Worm (Caenorhabditis elegans) whole organism, L4 larva: ENCODE measurements around the gene C13B9.2.

Experiments used
- F10B5.3 ChIP-seq: sonication (generic microtip); optimal IDR thresholded peaks from 2 replicates; lab custom pipeline; 2016; ENCODE audit warnings: mild to moderate bottlenecking, missing genetic modification characterization, missing compliant biosample characterization
- F44E2.7 ChIP-seq: fragments of 200-800 bp; sonication (Bioruptor generic); IDR thresholded peaks from 2 replicates; pipeline ENCODE4 v2.1.2; 2022; ENCODE audit warnings: missing genetic modification characterization, missing compliant biosample characterization
- F49E8.2 ChIP-seq: sonication (generic microtip); optimal IDR thresholded peaks from 2 replicates; lab custom pipeline; 2016; ENCODE audit warnings: missing compliant biosample characterization, mild to moderate bottlenecking, missing genetic modification characterization, borderline replicate concordance
- T20F7.1 ChIP-seq: fragments of 200-800 bp; sonication (Bioruptor generic); optimal IDR thresholded peaks from 2 replicates; lab custom pipeline; 2018; ENCODE audit warnings: mild to moderate bottlenecking, missing genetic modification characterization, missing compliant biosample characterization
- T26A8.4 ChIP-seq: fragments of 200-800 bp; sonication (Bioruptor generic); IDR thresholded peaks from 2 replicates; pipeline ENCODE4 v1.3.6; 2022; ENCODE audit warnings: missing genetic modification characterization, missing compliant biosample characterization
- Y105C5A.15 ChIP-seq: fragments of 200-800 bp; sonication (Bioruptor generic); IDR thresholded peaks from 2 replicates; pipeline ENCODE4 v1.3.6; 2022; ENCODE audit warnings: missing genetic modification characterization, missing compliant biosample characterization
- Y5F2A.4 ChIP-seq: fragments of 200-800 bp; sonication (Bioruptor generic); optimal IDR thresholded peaks from 2 replicates; lab custom pipeline; 2018; ENCODE audit warnings: mild to moderate bottlenecking, missing genetic modification characterization, missing compliant biosample characterization
- Y75B8A.6 ChIP-seq: fragments of 200-800 bp; sonication (Bioruptor generic); IDR thresholded peaks from 2 replicates; pipeline ENCODE4 v1.3.6; 2022; ENCODE audit warnings: missing genetic modification reagents, missing genetic modification characterization, missing compliant biosample characterization
- arid-1 ChIP-seq: fragments of 200-800 bp; sonication (Bioruptor generic); conservative IDR thresholded peaks from 2 replicates; pipeline ENCODE4 v1.3.6; 2022; ENCODE audit warnings: missing genetic modification reagents, missing genetic modification characterization, missing compliant biosample characterization
- ceh-28 ChIP-seq: fragments of 150-350 bp; optimal IDR thresholded peaks from 2 replicates; lab custom pipeline; 2014; ENCODE audit warnings: missing biosample characterization, missing genetic modification reagents, missing genetic modification characterization
- ctbp-1 ChIP-seq: fragments of 200-800 bp; sonication (Bioruptor generic); IDR thresholded peaks from 2 replicates; pipeline ENCODE4 v1.3.6; 2022; ENCODE audit warnings: missing genetic modification reagents, missing genetic modification characterization, missing compliant biosample characterization
- daf-16 ChIP-seq, 3 experiments: sonication (generic microtip); optimal IDR thresholded peaks; 2 replicates each; lab custom pipeline; 2016 to 2017; ENCODE audit warnings: missing genetic modification characterization in 3 of 3, missing genetic modification reagents in 3 of 3, mild to moderate bottlenecking in 2 of 3, missing compliant biosample characterization in 2 of 3, missing biosample characterization in 1 of 3, moderate library complexity in 1 of 3
- daf-8 ChIP-seq: fragments of 200-800 bp; sonication (Bioruptor generic); IDR thresholded peaks from 2 replicates; pipeline ENCODE4 v1.3.6; 2022; ENCODE audit warnings: missing genetic modification characterization, missing compliant biosample characterization
- dmd-6 ChIP-seq: fragments of 200-800 bp; sonication (Bioruptor generic); IDR thresholded peaks from 2 replicates; pipeline ENCODE4 v1.3.6; 2022; ENCODE audit warnings: missing genetic modification reagents, missing genetic modification characterization, missing compliant biosample characterization
- dmd-8 ChIP-seq: fragments of 200-800 bp; sonication (Bioruptor generic); IDR thresholded peaks from 2 replicates; pipeline ENCODE4 v1.3.6; 2022; ENCODE audit warnings: missing genetic modification characterization, missing compliant biosample characterization
- dmd-9 ChIP-seq: fragments of 200-800 bp; sonication (Bioruptor generic); IDR thresholded peaks from 2 replicates; pipeline ENCODE4 v1.3.6; 2022; ENCODE audit warnings: missing genetic modification reagents, missing genetic modification characterization, missing compliant biosample characterization
- duxl-1 ChIP-seq: sonication (generic microtip); optimal IDR thresholded peaks from 2 replicates; lab custom pipeline; 2016; ENCODE audit warnings: mild to moderate bottlenecking, missing genetic modification characterization, moderate library complexity, missing compliant biosample characterization; ENCODE audit not compliant: poor library complexity
- egl-27 ChIP-seq: sonication (generic microtip); optimal IDR thresholded peaks from 3 replicates; lab custom pipeline; 2017; ENCODE audit warnings: missing biosample characterization, missing genetic modification reagents, missing genetic modification characterization
- egl-43 ChIP-seq: fragments of 200-800 bp; sonication (Bioruptor generic); IDR thresholded peaks from 2 replicates; pipeline ENCODE4 v1.3.6; 2022; ENCODE audit warnings: missing genetic modification reagents, missing genetic modification characterization, missing compliant biosample characterization
- fkh-10 ChIP-seq: fragments of 150-350 bp; optimal IDR thresholded peaks from 2 replicates; lab custom pipeline; 2014; ENCODE audit warnings: missing biosample characterization, missing genetic modification reagents, missing genetic modification characterization
- hif-1 ChIP-seq, 2 experiments: sonication (generic microtip); optimal IDR thresholded peaks; 2 replicates each; lab custom pipeline; 2016 to 2017; ENCODE audit warnings: missing compliant biosample characterization in 2 of 2, missing genetic modification characterization in 2 of 2, missing genetic modification reagents in 2 of 2, missing genotype in 2 of 2, mild to moderate bottlenecking in 1 of 2
- hmg-1.1 ChIP-seq: fragments of 200-800 bp; sonication (Bioruptor generic); IDR thresholded peaks from 2 replicates; pipeline ENCODE4 v1.3.6; 2022; ENCODE audit warnings: missing genetic modification reagents, missing genetic modification characterization, missing compliant biosample characterization
- jun-1 ChIP-seq: fragments of 150-350 bp; optimal IDR thresholded peaks from 2 replicates; lab custom pipeline; 2014; ENCODE audit warnings: missing biosample characterization, missing genetic modification reagents, missing genetic modification characterization
- lin-13 ChIP-seq: fragments of 150-350 bp; optimal IDR thresholded peaks from 2 replicates; lab custom pipeline; 2014; ENCODE audit warnings: missing biosample characterization, missing genetic modification reagents, missing genetic modification characterization
- lin-38 ChIP-seq: fragments of 200-800 bp; sonication (Bioruptor generic); IDR thresholded peaks from 2 replicates; pipeline ENCODE4 v1.3.6; 2022; ENCODE audit warnings: missing genetic modification reagents, missing genetic modification characterization, missing compliant biosample characterization
- lir-3 ChIP-seq: sonication (generic microtip); optimal IDR thresholded peaks from 2 replicates; lab custom pipeline; 2016; ENCODE audit warnings: mild to moderate bottlenecking, missing genetic modification characterization, missing compliant biosample characterization
- madf-5 ChIP-seq, 2 experiments: fragments of 200-800 bp; sonication (Bioruptor generic); IDR thresholded peaks; 2 replicates each; pipeline ENCODE4 v1.3.6; 2022; ENCODE audit warnings: missing compliant biosample characterization in 2 of 2, missing genetic modification characterization in 2 of 2
- madf-9 ChIP-seq: fragments of 200-800 bp; sonication (Bioruptor generic); conservative IDR thresholded peaks from 2 replicates; pipeline ENCODE4 v1.3.6; 2022; ENCODE audit warnings: missing genetic modification reagents, missing genetic modification characterization, missing compliant biosample characterization
- mdt-29 ChIP-seq: fragments of 200-800 bp; sonication (Bioruptor generic); IDR thresholded peaks from 2 replicates; pipeline ENCODE4 v1.3.6; 2022; ENCODE audit warnings: missing genetic modification reagents, missing genetic modification characterization, missing compliant biosample characterization
- mep-1 ChIP-seq: fragments of 150-350 bp; sonication (generic microtip); optimal IDR thresholded peaks from 3 replicates; lab custom pipeline; 2014; ENCODE audit warnings: missing biosample characterization, missing genetic modification characterization
- mxl-3 ChIP-seq: fragments of 200-800 bp; sonication (Bioruptor generic); optimal IDR thresholded peaks from 2 replicates; lab custom pipeline; 2018; ENCODE audit warnings: mild to moderate bottlenecking, missing genetic modification characterization, missing compliant biosample characterization
- nhr-10 ChIP-seq: fragments of 150-350 bp; optimal IDR thresholded peaks from 2 replicates; lab custom pipeline; 2014; ENCODE audit warnings: missing biosample characterization, missing genetic modification characterization
- nhr-102 ChIP-seq: sonication (generic microtip); optimal IDR thresholded peaks from 2 replicates; lab custom pipeline; 2016; ENCODE audit warnings: mild to moderate bottlenecking, missing genetic modification characterization, moderate library complexity, missing compliant biosample characterization
- nhr-111 ChIP-seq: fragments of 200-800 bp; sonication (Bioruptor generic); optimal IDR thresholded peaks from 2 replicates; lab custom pipeline; 2018; ENCODE audit warnings: mild to moderate bottlenecking, missing genetic modification characterization, missing compliant biosample characterization
- nhr-237 ChIP-seq: sonication (generic microtip); optimal IDR thresholded peaks from 2 replicates; lab custom pipeline; 2017; ENCODE audit warnings: missing biosample characterization, missing genetic modification characterization
- nhr-28 ChIP-seq: fragments of 150-350 bp; optimal IDR thresholded peaks from 2 replicates; lab custom pipeline; 2014; ENCODE audit warnings: missing biosample characterization, missing genetic modification characterization
- nhr-48 ChIP-seq: sonication (generic microtip); optimal IDR thresholded peaks from 2 replicates; lab custom pipeline; 2016; ENCODE audit warnings: mild to moderate bottlenecking, missing genetic modification characterization, missing compliant biosample characterization
- nhr-6 ChIP-seq: fragments of 150-350 bp; optimal IDR thresholded peaks from 2 replicates; lab custom pipeline; 2014; ENCODE audit warnings: missing biosample characterization, missing genetic modification characterization
- pha-4 ChIP-seq, 2 experiments: fragments of 150-350 bp in 1 of 2; fragments of 200-800 bp in 1 of 2; sonication (Bioruptor generic) in 1 of 2; IDR thresholded peaks in 1 of 2; optimal IDR thresholded peaks in 1 of 2; 2 replicates each; pipeline versions ENCODE4 v1.3.6 to Lab custom; 2014 to 2022; ENCODE audit warnings: missing genetic modification characterization in 2 of 2, missing genetic modification reagents in 2 of 2, missing biosample characterization in 1 of 2, missing compliant biosample characterization in 1 of 2
- rbr-2 ChIP-seq: sonication (generic microtip); optimal IDR thresholded peaks from 2 replicates; lab custom pipeline; 2016; ENCODE audit warnings: missing genotype, missing genetic modification characterization, missing compliant biosample characterization
- set-16 ChIP-seq: fragments of 200-800 bp; sonication (Bioruptor generic); IDR thresholded peaks from 2 replicates; pipeline ENCODE4 v1.3.6; 2022; ENCODE audit warnings: missing genetic modification reagents, missing genetic modification characterization, missing compliant biosample characterization
- skn-1 ChIP-seq: fragments of 150-350 bp; optimal IDR thresholded peaks from 2 replicates; lab custom pipeline; 2014; ENCODE audit warnings: missing biosample characterization, missing genetic modification characterization
- snpc-1.2 ChIP-seq: fragments of 200-800 bp; sonication (Bioruptor generic); IDR thresholded peaks from 2 replicates; pipeline ENCODE4 v1.3.6; 2022; ENCODE audit warnings: missing genetic modification reagents, missing genetic modification characterization, missing compliant biosample characterization
- spr-1 ChIP-seq: sonication (generic microtip); optimal IDR thresholded peaks from 2 replicates; lab custom pipeline; 2016; ENCODE audit warnings: mild to moderate bottlenecking, missing genetic modification characterization, missing compliant biosample characterization
- tra-1 ChIP-seq: fragments of 200-800 bp; sonication (Bioruptor generic); IDR thresholded peaks from 2 replicates; pipeline ENCODE4 v1.3.6; 2022; ENCODE audit warnings: missing genetic modification reagents, missing genetic modification characterization, missing compliant biosample characterization
- unc-130 ChIP-seq: sonication (generic microtip); optimal IDR thresholded peaks from 2 replicates; lab custom pipeline; 2016; ENCODE audit warnings: missing genetic modification reagents, missing genetic modification characterization, missing compliant biosample characterization
- unc-62 ChIP-seq, 3 experiments: fragments of 150-350 bp in 1 of 3; sonication (generic microtip); optimal IDR thresholded peaks in 2 of 3; peaks in 1 of 3; 1 replicate in 1 of 3; 2 replicates in 2 of 3; lab custom pipeline; 2014 to 2017; ENCODE audit warnings: missing biosample characterization in 3 of 3, missing genetic modification characterization in 3 of 3, missing genetic modification reagents in 3 of 3, missing genotype in 1 of 3
- zip-2 ChIP-seq: fragments of 150-350 bp; optimal IDR thresholded peaks from 2 replicates; lab custom pipeline; 2014; ENCODE audit warnings: missing biosample characterization, missing genetic modification characterization
- ztf-7 ChIP-seq: fragments of 150-350 bp; optimal IDR thresholded peaks from 2 replicates; lab custom pipeline; 2014; ENCODE audit warnings: missing biosample characterization, missing genetic modification characterization

Gene C13B9.2

ce11 chrIII:6606022-6606467 is 14.0 kb upstream of the C13B9.2 start (continued):
- TF ChIP-seq lin-13 (GFP tag; lab: Kevin White, UChicago) (peak; percentile 7), fkh-10 (GFP tag; lab: Kevin White, UChicago) (no peak), dmd-6 (GFP tag; lab: Robert Waterston, UW) (peak; percentile 62), egl-43 (GFP tag; lab: Robert Waterston, UW) (peak; percentile 65; the same call in 1 of the 2 replicates), snpc-1.2 (GFP tag; lab: Robert Waterston, UW) (no peak), lin-38 (peak; percentile 83), F49E8.2 (tag; lab: Kevin White, UChicago) (peak; percentile 29), madf-5 (GFP tag; IDR thresholded peaks at IDR 0.05; lab: Robert Waterston, UW) (0 out of 4 replicates have a peak, but pooled peaks have one; percentile 21 to 57), mdt-29 (GFP tag; lab: Robert Waterston, UW) (peak; percentile 54; the same call in 1 of the 2 replicates), ceh-28 (tag; lab: Kevin White, UChicago) (no peak), tra-1 (GFP tag; lab: Robert Waterston, UW) (peak; percentile 77), nhr-10 (tag; lab: Kevin White, UChicago) (no peak), unc-130 (peak; percentile 52), daf-16 (GFP tag; optimal IDR thresholded peaks at IDR 0.05; lab: Kevin White, UChicago) (peak; percentile 17 to 68), daf-16 (tag; optimal IDR thresholded peaks at IDR 0.05; lab: Kevin White, UChicago) (peak; percentile 68), madf-9 (GFP tag; lab: Robert Waterston, UW) (no peak), Y5F2A.4 (GFP tag; lab: Kevin White, UChicago) (no peak), nhr-48 (tag; lab: Kevin White, UChicago) (peak; percentile 62), nhr-237 (no peak), lir-3 (tag; lab: Kevin White, UChicago) (peak; percentile 25), dmd-9 (GFP tag; lab: Robert Waterston, UW) (0 out of 2 replicates have a peak, but pooled peaks have one; percentile 25), ctbp-1 (GFP tag; lab: Robert Waterston, UW) (peak; percentile 66), nhr-102 (peak; percentile 63), hif-1 (tag; optimal IDR thresholded peaks at IDR 0.05; lab: Kevin White, UChicago) (peak in 1 of 2 experiments; percentile 75), rbr-2 (tag; lab: Kevin White, UChicago) (peak; percentile 59), dmd-8 (no peak), ztf-7 (tag; lab: Kevin White, UChicago) (no peak), skn-1 (tag; lab: Kevin White, UChicago) (no peak), spr-1 (tag; lab: Kevin White, UChicago) (peak; percentile 57), nhr-28 (peak; percentile 41), mep-1 (tag; lab: Kevin White, UChicago) (peak; percentile 87), arid-1 (GFP tag; lab: Robert Waterston, UW) (peak; percentile 94), F44E2.7 (GFP tag; lab: Robert Waterston, UW) (no peak), Y75B8A.6 (GFP tag; lab: Robert Waterston, UW) (peak; percentile 70; the same call in 1 of the 2 replicates), Y105C5A.15 (0 out of 2 replicates have a peak, but pooled peaks have one; percentile 44), egl-27 (tag; lab: Kevin White, UChicago) (no peak), unc-62 (GFP tag; optimal IDR thresholded peaks at IDR 0.05 in 1 of 2; lab: Kevin White, UChicago) (peak in 1 of 2 experiments; percentile 92), unc-62 (tag; optimal IDR thresholded peaks at IDR 0.05; lab: Kevin White, UChicago) (no peak), pha-4 (GFP tag; IDR thresholded peaks at IDR 0.05; lab: Robert Waterston, UW) (peak; percentile 86), pha-4 (tag; optimal IDR thresholded peaks at IDR 0.05; lab: Kevin White, UChicago) (no peak), nhr-111 (GFP tag; lab: Kevin White, UChicago) (peak; percentile 49), hmg-1.1 (GFP tag; lab: Robert Waterston, UW) (peak; percentile 74), set-16 (GFP tag; lab: Robert Waterston, UW) (0 out of 2 replicates have a peak, but pooled peaks have one; percentile 24), F10B5.3 (tag; lab: Kevin White, UChicago) (no peak), T20F7.1 (peak; percentile 67), T26A8.4 (peak; percentile 74), jun-1 (tag; lab: Kevin White, UChicago) (peak; percentile 10), duxl-1 (tag; lab: Kevin White, UChicago) (peak; percentile 77), mxl-3 (GFP tag; lab: Kevin White, UChicago) (peak; percentile 83), nhr-6 (tag; lab: Kevin White, UChicago) (peak; percentile 47), daf-8 (GFP tag; lab: Robert Waterston, UW) (no peak), zip-2 (tag; lab: Kevin White, UChicago) (no peak)
